Fruit fly (Drosophila melanogaster) whole organism, embryonic: Measurements from ENCODE around the gene Syx5.
A peak's percentile ranks its signal among the peaks of the same experiment; 100 is the strongest.

Experiments used
- Aef1 ChIP-seq: fragments of 200-800 bp; sonication (Bioruptor generic); IDR thresholded peaks from 3 replicates; pipeline ENCODE4 v1.3.6; 2022; ENCODE audit warnings: missing biosample characterization, missing genetic modification characterization
- Bgb ChIP-seq: fragments of 200-800 bp; sonication (Bioruptor generic); IDR thresholded peaks from 2 replicates; pipeline ENCODE4 v1.3.6; 2022; ENCODE audit warnings: missing biosample characterization, missing genetic modification characterization; ENCODE audit not compliant: partially characterized antibody
- CG12769 ChIP-seq: fragments of 200-800 bp; sonication (Bioruptor generic); optimal IDR thresholded peaks from 2 replicates; lab custom pipeline; 2019; ENCODE audit warnings: missing biosample characterization, mild to moderate bottlenecking, missing genetic modification characterization, moderate library complexity
- CG13287 ChIP-seq: fragments of 200-800 bp; sonication (Bioruptor generic); IDR thresholded peaks from 2 replicates; pipeline ENCODE4 v1.3.6; 2022; ENCODE audit warnings: missing biosample characterization, missing genetic modification characterization; ENCODE audit not compliant: partially characterized antibody
- CG13775 ChIP-seq: fragments of 200-800 bp; sonication (Bioruptor generic); optimal IDR thresholded peaks from 3 replicates; lab custom pipeline; 2017; ENCODE audit warnings: missing biosample characterization, mild to moderate bottlenecking, missing genetic modification characterization
- CG13894 ChIP-seq: fragments of 200-800 bp; sonication (Bioruptor generic); optimal IDR thresholded peaks from 3 replicates; lab custom pipeline; 2018; ENCODE audit warnings: missing biosample characterization, mild to moderate bottlenecking, missing genetic modification characterization, moderate library complexity
- CG17912 ChIP-seq: fragments of 200-800 bp; sonication (Bioruptor generic); optimal IDR thresholded peaks from 2 replicates; lab custom pipeline; 2018; ENCODE audit warnings: missing biosample characterization, mild to moderate bottlenecking, missing genetic modification characterization
- CG2120 ChIP-seq: fragments of 200-800 bp; sonication (Bioruptor generic); optimal IDR thresholded peaks from 3 replicates; lab custom pipeline; 2016; ENCODE audit warnings: missing biosample characterization, missing genetic modification characterization
- CG2875 ChIP-seq: fragments of 200-800 bp; sonication (Bioruptor generic); optimal IDR thresholded peaks from 2 replicates; lab custom pipeline; 2017; ENCODE audit warnings: missing biosample characterization, mild to moderate bottlenecking, missing genetic modification characterization, missing genetic modification reagents
- CG30020 ChIP-seq: fragments of 200-800 bp; optimal IDR thresholded peaks from 2 replicates; lab custom pipeline; 2019; ENCODE audit warnings: missing biosample characterization, mild to moderate bottlenecking, missing genetic modification characterization, moderate library complexity
- CG32772 ChIP-seq: fragments of 200-800 bp; sonication (Bioruptor generic); IDR thresholded peaks from 2 replicates; pipeline ENCODE4 v1.3.6; 2022; ENCODE audit warnings: missing biosample characterization, missing genetic modification characterization
- CG34224 ChIP-seq: fragments of 200-800 bp; sonication (Bioruptor generic); IDR thresholded peaks from 3 replicates; pipeline ENCODE4 v1.3.6; 2022; ENCODE audit warnings: missing biosample characterization, missing genetic modification characterization; ENCODE audit not compliant: partially characterized antibody
- CG43689 ChIP-seq: fragments of 200-800 bp; sonication (Bioruptor generic); IDR thresholded peaks from 2 replicates; pipeline ENCODE4 v1.3.6; 2022; ENCODE audit warnings: missing biosample characterization, missing genetic modification characterization
- CG6765 ChIP-seq: fragments of 200-800 bp; sonication (Bioruptor generic); optimal IDR thresholded peaks from 3 replicates; lab custom pipeline; 2017; ENCODE audit warnings: missing biosample characterization, mild to moderate bottlenecking, missing genetic modification characterization
- CG6854 ChIP-seq: fragments of 200-800 bp; sonication (Bioruptor generic); optimal IDR thresholded peaks from 3 replicates; lab custom pipeline; 2017; ENCODE audit warnings: missing biosample characterization, mild to moderate bottlenecking, missing genetic modification characterization
- CG7987 ChIP-seq: fragments of 200-800 bp; sonication (Bioruptor generic); optimal IDR thresholded peaks from 2 replicates; lab custom pipeline; 2018; ENCODE audit warnings: missing biosample characterization, mild to moderate bottlenecking, missing genetic modification characterization, moderate library complexity
- CG8290 ChIP-seq, 3 experiments: fragments of 200-800 bp; sonication (Bioruptor generic); optimal IDR thresholded peaks; 2 replicates each; lab custom pipeline; 2016 to 2019; ENCODE audit warnings: missing biosample characterization in 3 of 3, missing genetic modification characterization in 3 of 3, mild to moderate bottlenecking in 2 of 3, moderate library complexity in 1 of 3
- CG8359 ChIP-seq: fragments of 200-800 bp; sonication (Bioruptor generic); optimal IDR thresholded peaks from 2 replicates; lab custom pipeline; 2017; ENCODE audit warnings: missing biosample characterization, mild to moderate bottlenecking, missing genetic modification characterization, borderline replicate concordance
- CHES-1-like ChIP-seq: fragments of 200-800 bp; sonication (Bioruptor generic); optimal IDR thresholded peaks from 2 replicates; lab custom pipeline; 2016; ENCODE audit warnings: missing biosample characterization, missing genetic modification characterization
- CTCF ChIP-seq: fragments of 200-800 bp; sonication (Bioruptor generic); optimal IDR thresholded peaks from 2 replicates; lab custom pipeline; 2017; ENCODE audit warnings: missing biosample characterization, mild to moderate bottlenecking, missing genetic modification characterization, moderate library complexity
- CrebB ChIP-seq: fragments of 200-800 bp; sonication (Bioruptor generic); optimal IDR thresholded peaks from 3 replicates; lab custom pipeline; 2018; ENCODE audit warnings: missing biosample characterization, mild to moderate bottlenecking, missing genetic modification characterization
- Dad ChIP-seq: fragments of 200-800 bp; sonication (Bioruptor generic); optimal IDR thresholded peaks from 3 replicates; lab custom pipeline; 2016; ENCODE audit warnings: missing biosample characterization, missing genetic modification characterization
- Dip2 ChIP-seq: fragments of 200-800 bp; sonication (Bioruptor generic); IDR thresholded peaks from 2 replicates; pipeline ENCODE4 v1.3.6; 2022; ENCODE audit warnings: missing biosample characterization, missing genetic modification characterization
- Drgx ChIP-seq: fragments of 200-800 bp; sonication (Bioruptor generic); IDR thresholded peaks from 2 replicates; pipeline ENCODE4 v1.3.6; 2022; ENCODE audit warnings: missing biosample characterization, missing genetic modification characterization
- H15 ChIP-seq: fragments of 200-800 bp; sonication (Bioruptor generic); IDR thresholded peaks from 3 replicates; pipeline ENCODE4 v1.3.6; 2022; ENCODE audit warnings: missing biosample characterization, missing genetic modification characterization
- Hr78 ChIP-seq, 2 experiments: fragments of 200-800 bp in 1 of 2; fragments of >200 bp in 1 of 2; sonication (Bioruptor generic) in 1 of 2; optimal IDR thresholded peaks; 2 replicates each; lab custom pipeline; 2017 to 2019; ENCODE audit warnings: missing biosample characterization in 2 of 2, missing genetic modification characterization in 2 of 2, mild to moderate bottlenecking in 1 of 2, moderate library complexity in 1 of 2
- Mad ChIP-seq: fragments of 200-800 bp; sonication (Bioruptor generic); optimal IDR thresholded peaks from 2 replicates; lab custom pipeline; 2016; ENCODE audit warnings: missing biosample characterization, missing genetic modification characterization
- Med ChIP-seq: fragments of 200-800 bp; sonication (Bioruptor generic); peaks from one replicate; lab custom pipeline; 2016; ENCODE audit warnings: missing biosample characterization, missing genetic modification characterization, mild to moderate bottlenecking, inconsistent platforms, moderate library complexity
- Myb ChIP-seq: fragments of 200-800 bp; sonication (Bioruptor generic); optimal IDR thresholded peaks from 2 replicates; lab custom pipeline; 2016; ENCODE audit warnings: missing biosample characterization, missing genetic modification characterization
- Nf-YB ChIP-seq: fragments of 200-800 bp; sonication (Bioruptor generic); optimal IDR thresholded peaks from 3 replicates; lab custom pipeline; 2019; ENCODE audit warnings: missing biosample characterization, mild to moderate bottlenecking, missing genetic modification characterization, moderate library complexity
- Side ChIP-seq: fragments of 200-800 bp; sonication (Bioruptor generic); optimal IDR thresholded peaks from 2 replicates; lab custom pipeline; 2016; ENCODE audit warnings: missing biosample characterization, missing genetic modification characterization
- ac ChIP-seq: fragments of 200-800 bp; sonication (Bioruptor generic); optimal IDR thresholded peaks from 3 replicates; lab custom pipeline; 2017; ENCODE audit warnings: missing biosample characterization, mild to moderate bottlenecking, missing genetic modification characterization
- ato ChIP-seq: fragments of 200-800 bp; sonication (Bioruptor generic); IDR thresholded peaks from 2 replicates; pipeline ENCODE4 v1.3.6; 2022; ENCODE audit warnings: missing biosample characterization, missing genetic modification characterization; ENCODE audit not compliant: partially characterized antibody
- cato ChIP-seq: fragments of 200-800 bp; sonication (Bioruptor generic); optimal IDR thresholded peaks from 2 replicates; lab custom pipeline; 2016; ENCODE audit warnings: missing biosample characterization, missing genetic modification characterization, borderline replicate concordance
- crp ChIP-seq, 2 experiments: fragments of 200-800 bp; sonication (Bioruptor generic); optimal IDR thresholded peaks; 2 replicates in 1 of 2; 3 replicates in 1 of 2; lab custom pipeline; 2017; ENCODE audit warnings: missing biosample characterization in 2 of 2, missing genetic modification characterization in 2 of 2, mild to moderate bottlenecking in 1 of 2, moderate library complexity in 1 of 2
- dm ChIP-seq: fragments of 200-800 bp; sonication (Bioruptor generic); optimal IDR thresholded peaks from 3 replicates; lab custom pipeline; 2016; ENCODE audit warnings: missing biosample characterization, missing genetic modification characterization
- en ChIP-seq: fragments of 200-800 bp; sonication (Bioruptor generic); optimal IDR thresholded peaks from 2 replicates; lab custom pipeline; 2016; ENCODE audit warnings: missing biosample characterization, missing genetic modification characterization
- fd64A ChIP-seq: fragments of 200-800 bp; sonication (Bioruptor generic); optimal IDR thresholded peaks from 3 replicates; lab custom pipeline; 2018; ENCODE audit warnings: missing biosample characterization, mild to moderate bottlenecking, missing genetic modification characterization
- grn ChIP-seq: fragments of 200-800 bp; sonication (Bioruptor generic); optimal IDR thresholded peaks from 3 replicates; lab custom pipeline; 2017; ENCODE audit warnings: missing biosample characterization, missing genetic modification characterization
- gt ChIP-seq: fragments of 200-800 bp; sonication (Bioruptor generic); IDR thresholded peaks from 2 replicates; pipeline ENCODE4 v1.3.6; 2022; ENCODE audit warnings: missing biosample characterization, missing genetic modification characterization
- kah ChIP-seq: fragments of 200-800 bp; sonication (Bioruptor generic); optimal IDR thresholded peaks from 2 replicates; lab custom pipeline; 2018; ENCODE audit warnings: missing biosample characterization, mild to moderate bottlenecking, missing genetic modification characterization
- mirr ChIP-seq: fragments of 200-800 bp; sonication (Bioruptor generic); optimal IDR thresholded peaks from 3 replicates; lab custom pipeline; 2018; ENCODE audit warnings: missing biosample characterization, mild to moderate bottlenecking, missing genetic modification characterization
- nmo ChIP-seq: fragments of 200-800 bp; sonication (Bioruptor generic); optimal IDR thresholded peaks from 2 replicates; lab custom pipeline; 2018; ENCODE audit warnings: missing biosample characterization, mild to moderate bottlenecking, missing genetic modification characterization, moderate library complexity
- phol ChIP-seq: fragments of 200-800 bp; sonication (Bioruptor generic); optimal IDR thresholded peaks from 3 replicates; lab custom pipeline; 2018; ENCODE audit warnings: missing biosample characterization, mild to moderate bottlenecking, missing genetic modification characterization, moderate library complexity
- repo ChIP-seq: fragments of 200-800 bp; sonication (Bioruptor generic); optimal IDR thresholded peaks from 2 replicates; lab custom pipeline; 2016; ENCODE audit warnings: missing biosample characterization, missing genetic modification characterization
- rib ChIP-seq: fragments of 200-800 bp; sonication (Bioruptor generic); IDR thresholded peaks from 2 replicates; pipeline ENCODE4 v1.3.6; 2022; ENCODE audit warnings: missing biosample characterization, missing genetic modification characterization
- salm ChIP-seq: fragments of 200-800 bp; sonication (Bioruptor generic); optimal IDR thresholded peaks from 2 replicates; lab custom pipeline; 2018; ENCODE audit warnings: missing biosample characterization, mild to moderate bottlenecking, missing genetic modification characterization
- sug ChIP-seq: fragments of 200-800 bp; optimal IDR thresholded peaks from 2 replicates; lab custom pipeline; 2019; ENCODE audit warnings: missing biosample characterization, mild to moderate bottlenecking, missing genetic modification characterization, moderate library complexity
- unc-4 ChIP-seq: fragments of 200-800 bp; sonication (Bioruptor generic); IDR thresholded peaks from 2 replicates; pipeline ENCODE4 v1.3.6; 2022; ENCODE audit warnings: missing biosample characterization, missing genetic modification characterization; ENCODE audit not compliant: partially characterized antibody
- unpg ChIP-seq: fragments of 200-800 bp; sonication (Bioruptor generic); optimal IDR thresholded peaks from 3 replicates; lab custom pipeline; 2018; ENCODE audit warnings: missing biosample characterization, mild to moderate bottlenecking, missing genetic modification characterization, moderate library complexity
- vvl ChIP-seq: fragments of 200-800 bp; sonication (Bioruptor generic); IDR thresholded peaks from 2 replicates; pipeline ENCODE4 v1.3.6; 2022; ENCODE audit warnings: missing biosample characterization, missing genetic modification characterization

Gene Syx5

DNA sequence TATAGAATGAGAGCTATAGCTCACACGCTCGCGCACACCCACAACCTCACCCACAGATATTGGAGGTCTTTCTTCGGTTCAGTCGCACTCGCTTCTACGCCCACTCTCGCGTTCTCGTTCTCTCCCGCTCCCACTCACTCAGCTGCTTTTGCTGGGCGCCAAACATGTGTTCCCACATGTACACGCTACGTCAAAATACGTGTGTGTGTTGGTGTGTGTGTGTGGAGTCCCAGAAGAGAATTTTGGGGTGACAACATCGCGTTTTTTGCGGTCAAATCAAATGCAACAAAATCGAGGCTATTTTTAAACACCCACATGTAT, 35.7 kb upstream of the Syx5 start (continued):
- TF ChIP-seq CG6765 (GFP tag; lab: Kevin White, UChicago) (no peak), Dip2 (GFP tag; lab: Robert Waterston, UW) (no peak), CG34224 (GFP tag; lab: Robert Waterston, UW) (no peak), H15 (GFP tag; lab: Robert Waterston, UW) (no peak), crp (GFP tag; optimal IDR thresholded peaks at IDR 0.05; lab: Kevin White, UChicago) (peak; percentile 23 to 88), CG8290 (GFP tag; optimal IDR thresholded peaks at IDR 0.05; lab: Kevin White, UChicago) (no peak), CG8290 (tag; optimal IDR thresholded peaks at IDR 0.05; lab: Kevin White, UChicago) (peak in 1 of 2 experiments; percentile 63), CHES-1-like (GFP tag; lab: Kevin White, UChicago) (no peak), CG13287 (GFP tag; lab: Robert Waterston, UW) (no peak), unc-4 (GFP tag; lab: Robert Waterston, UW) (no peak), repo (GFP tag; lab: Kevin White, UChicago) (no peak), salm (tag; lab: Kevin White, UChicago) (no peak), kah (GFP tag; lab: Kevin White, UChicago) (peak; percentile 23), CG12769 (tag; lab: Kevin White, UChicago) (peak; percentile 97), CG13775 (GFP tag; lab: Kevin White, UChicago) (no peak), CG13894 (tag; lab: Kevin White, UChicago) (peak; percentile 55), CG7987 (GFP tag; lab: Kevin White, UChicago) (peak; percentile 81), Med (GFP tag; lab: Kevin White, UChicago) (peak; percentile 78), Aef1 (no peak), CrebB (peak; percentile 16), CG6854 (GFP tag; lab: Kevin White, UChicago) (peak; percentile 17), Bgb (GFP tag; lab: Robert Waterston, UW) (no peak), Myb (GFP tag; lab: Kevin White, UChicago) (no peak), en (GFP tag; lab: Kevin White, UChicago) (no peak), Nf-YB (GFP tag; lab: Kevin White, UChicago) (no peak), Side (GFP tag; lab: Kevin White, UChicago) (peak; percentile 6), cato (GFP tag; lab: Kevin White, UChicago) (no peak), phol (tag; lab: Kevin White, UChicago) (no peak), CG17912 (GFP tag; lab: Kevin White, UChicago) (peak; percentile 6), Drgx (GFP tag; lab: Robert Waterston, UW) (no peak), vvl (GFP tag; lab: Robert Waterston, UW) (no peak), CG43689 (GFP tag; lab: Robert Waterston, UW) (no peak), grn (GFP tag; lab: Kevin White, UChicago) (no peak), Dad (GFP tag; lab: Kevin White, UChicago) (no peak), fd64A (GFP tag; lab: Kevin White, UChicago) (no peak), ac (GFP tag; lab: Kevin White, UChicago) (no peak), gt (GFP tag; lab: Robert Waterston, UW) (no peak), CG32772 (GFP tag; lab: Robert Waterston, UW) (no peak), CG2120 (GFP tag; lab: Kevin White, UChicago) (no peak), Hr78 (GFP tag; optimal IDR thresholded peaks at IDR 0.05; lab: Kevin White, UChicago) (peak in 1 of 2 experiments; percentile 20), rib (GFP tag; lab: Robert Waterston, UW) (no peak), mirr (GFP tag; lab: Kevin White, UChicago) (peak; percentile 88), Mad (GFP tag; lab: Kevin White, UChicago) (no peak), CTCF (GFP tag; lab: Kevin White, UChicago) (peak; percentile 5), dm (GFP tag; lab: Kevin White, UChicago) (peak; percentile 62), CG30020 (tag; lab: Kevin White, UChicago) (no peak), ato (GFP tag; lab: Robert Waterston, UW) (no peak), CG2875 (GFP tag; lab: Kevin White, UChicago) (no peak), sug (peak; percentile 71), nmo (GFP tag; lab: Kevin White, UChicago) (no peak), CG8359 (GFP tag; lab: Kevin White, UChicago) (no peak), unpg (no peak)
